Worm (Caenorhabditis elegans) whole organism, late embryonic: ENCODE measurements around the gene apa-2.

Experiments used
- C08G9.2 ChIP-seq: sonication (generic microtip); optimal IDR thresholded peaks from 2 replicates; lab custom pipeline; 2016; ENCODE audit warnings: mild to moderate bottlenecking, missing genetic modification characterization, moderate library complexity, missing compliant biosample characterization
- C38D4.7 ChIP-seq: fragments of 200-800 bp; sonication (Bioruptor generic); optimal IDR thresholded peaks from 2 replicates; lab custom pipeline; 2018; ENCODE audit warnings: mild to moderate bottlenecking, missing genetic modification characterization, moderate library complexity, missing compliant biosample characterization
- F13H6.1 ChIP-seq: sonication (generic microtip); optimal IDR thresholded peaks from 2 replicates; lab custom pipeline; 2016; ENCODE audit warnings: missing genetic modification characterization, missing compliant biosample characterization
- K02D7.2 ChIP-seq: sonication (generic microtip); optimal IDR thresholded peaks from 2 replicates; lab custom pipeline; 2017; ENCODE audit warnings: mild to moderate bottlenecking, missing genetic modification characterization, missing compliant biosample characterization
- K09A11.1 ChIP-seq: sonication (generic microtip); optimal IDR thresholded peaks from 2 replicates; lab custom pipeline; 2017; ENCODE audit warnings: antibody characterized with exemption, mild to moderate bottlenecking, missing genetic modification characterization, missing compliant biosample characterization; ENCODE audit not compliant: insufficient read depth
- T23F11.4 ChIP-seq: fragments of 200-800 bp; sonication (Bioruptor generic); optimal IDR thresholded peaks from 2 replicates; lab custom pipeline; 2018; ENCODE audit warnings: mild to moderate bottlenecking, missing genetic modification characterization, missing compliant biosample characterization
- Y22D7AL.16 ChIP-seq: sonication (generic microtip); optimal IDR thresholded peaks from 2 replicates; lab custom pipeline; 2016; ENCODE audit warnings: missing genetic modification characterization, missing compliant biosample characterization
- ahr-1 ChIP-seq: sonication (generic microtip); optimal IDR thresholded peaks from 2 replicates; lab custom pipeline; 2016; ENCODE audit warnings: missing genetic modification characterization, missing compliant biosample characterization
- ceh-14 ChIP-seq: sonication (generic microtip); optimal IDR thresholded peaks from 2 replicates; lab custom pipeline; 2016; ENCODE audit warnings: missing genotype, missing genetic modification characterization, missing compliant biosample characterization
- ceh-2 ChIP-seq: sonication (generic microtip); optimal IDR thresholded peaks from 2 replicates; lab custom pipeline; 2016; ENCODE audit warnings: missing genotype, missing genetic modification characterization, missing compliant biosample characterization
- ceh-34 ChIP-seq: sonication (generic microtip); optimal IDR thresholded peaks from 2 replicates; lab custom pipeline; 2016; ENCODE audit warnings: mild to moderate bottlenecking, missing genetic modification characterization, missing compliant biosample characterization
- ceh-45 ChIP-seq: fragments of 200-800 bp; sonication (Bioruptor generic); IDR thresholded peaks from 2 replicates; pipeline ENCODE4 v1.3.6; 2022; ENCODE audit warnings: missing genetic modification reagents, missing genetic modification characterization, missing compliant biosample characterization
- ceh-48 ChIP-seq: sonication (generic microtip); optimal IDR thresholded peaks from 2 replicates; lab custom pipeline; 2016; ENCODE audit warnings: missing genetic modification characterization, inconsistent platforms, missing compliant biosample characterization
- ceh-9 ChIP-seq: sonication (generic microtip); optimal IDR thresholded peaks from 2 replicates; lab custom pipeline; 2016; ENCODE audit warnings: mild to moderate bottlenecking, missing genetic modification characterization, inconsistent platforms, missing compliant biosample characterization
- che-1 ChIP-seq: sonication (generic microtip); optimal IDR thresholded peaks from 2 replicates; lab custom pipeline; 2016; ENCODE audit warnings: mild to moderate bottlenecking, missing genetic modification characterization, missing compliant biosample characterization
- elt-2 ChIP-seq: sonication (generic microtip); optimal IDR thresholded peaks from 2 replicates; lab custom pipeline; 2016; ENCODE audit warnings: missing genetic modification reagents, missing genetic modification characterization, missing compliant biosample characterization
- elt-4 ChIP-seq: sonication (generic microtip); optimal IDR thresholded peaks from 2 replicates; lab custom pipeline; 2016; ENCODE audit warnings: missing genetic modification characterization, missing compliant biosample characterization
- eyg-1 ChIP-seq: sonication (generic microtip); optimal IDR thresholded peaks from 2 replicates; lab custom pipeline; 2016; ENCODE audit warnings: missing genotype, missing genetic modification characterization, missing compliant biosample characterization
- fax-1 ChIP-seq: sonication (generic microtip); optimal IDR thresholded peaks from 2 replicates; lab custom pipeline; 2016; ENCODE audit warnings: missing genotype, missing genetic modification characterization, missing compliant biosample characterization
- gmeb-2 ChIP-seq: sonication (generic microtip); optimal IDR thresholded peaks from 2 replicates; lab custom pipeline; 2016; ENCODE audit warnings: missing genetic modification characterization, inconsistent platforms, missing compliant biosample characterization
- hlh-13 ChIP-seq: fragments of 200-800 bp; sonication (Bioruptor generic); optimal IDR thresholded peaks from 2 replicates; lab custom pipeline; 2018; ENCODE audit warnings: mild to moderate bottlenecking, missing genetic modification characterization, missing compliant biosample characterization
- hlh-30 ChIP-seq: sonication (generic microtip); optimal IDR thresholded peaks from 2 replicates; lab custom pipeline; 2017; ENCODE audit warnings: antibody characterized with exemption, missing genetic modification characterization, missing compliant biosample characterization; ENCODE audit not compliant: insufficient read depth
- hlh-8 ChIP-seq: sonication (generic microtip); optimal IDR thresholded peaks from 2 replicates; lab custom pipeline; 2016; ENCODE audit warnings: missing genotype, missing genetic modification characterization, missing compliant biosample characterization
- madf-2 ChIP-seq: sonication (generic microtip); optimal IDR thresholded peaks from 2 replicates; lab custom pipeline; 2017; ENCODE audit warnings: missing genetic modification characterization, missing compliant biosample characterization
- mec-3 ChIP-seq: sonication (generic microtip); optimal IDR thresholded peaks from 2 replicates; lab custom pipeline; 2016; ENCODE audit warnings: borderline replicate concordance, missing genetic modification characterization, missing compliant biosample characterization
- nhr-11 ChIP-seq: fragments of 150-350 bp; optimal IDR thresholded peaks from 2 replicates; lab custom pipeline; 2014; ENCODE audit warnings: missing biosample characterization, missing genetic modification characterization
- odd-2 ChIP-seq: sonication (generic microtip); optimal IDR thresholded peaks from 2 replicates; lab custom pipeline; 2017; ENCODE audit warnings: antibody characterized with exemption, mild to moderate bottlenecking, missing genetic modification characterization, missing compliant biosample characterization
- pat-9 ChIP-seq: fragments of 200-800 bp; sonication (Bioruptor generic); optimal IDR thresholded peaks from 2 replicates; lab custom pipeline; 2018; ENCODE audit warnings: mild to moderate bottlenecking, missing genetic modification characterization, moderate library complexity, missing compliant biosample characterization
- pha-2 ChIP-seq: sonication (generic microtip); optimal IDR thresholded peaks from 2 replicates; lab custom pipeline; 2017; ENCODE audit warnings: mild to moderate bottlenecking, missing genetic modification characterization, missing compliant biosample characterization
- pqm-1 ChIP-seq: sonication (generic microtip); optimal IDR thresholded peaks from 2 replicates; lab custom pipeline; 2016; ENCODE audit warnings: missing genetic modification characterization, missing compliant biosample characterization
- pros-1 ChIP-seq: fragments of 150-350 bp; optimal IDR thresholded peaks from 2 replicates; lab custom pipeline; 2014; ENCODE audit warnings: missing biosample characterization, missing genetic modification reagents, missing genetic modification characterization
- rnt-1 ChIP-seq: sonication (generic microtip); optimal IDR thresholded peaks from 2 replicates; lab custom pipeline; 2016; ENCODE audit warnings: missing genetic modification characterization, missing compliant biosample characterization
- sdc-2 ChIP-seq: sonication (generic microtip); optimal IDR thresholded peaks from 2 replicates; lab custom pipeline; 2016; ENCODE audit warnings: missing genotype, missing genetic modification characterization, missing compliant biosample characterization
- sox-2 ChIP-seq: fragments of 200-800 bp; sonication (Bioruptor generic); IDR thresholded peaks from 2 replicates; pipeline ENCODE4 v1.3.6; 2022; ENCODE audit warnings: missing genetic modification reagents, missing genetic modification characterization, missing compliant biosample characterization
- syd-9 ChIP-seq: sonication (generic microtip); optimal IDR thresholded peaks from 2 replicates; lab custom pipeline; 2016; ENCODE audit warnings: mild to moderate bottlenecking, missing genetic modification characterization, moderate library complexity, missing compliant biosample characterization
- tbx-2 ChIP-seq: sonication (generic microtip); optimal IDR thresholded peaks from 2 replicates; lab custom pipeline; 2016; ENCODE audit warnings: missing genetic modification characterization, missing compliant biosample characterization
- ttx-3 ChIP-seq: sonication (generic microtip); optimal IDR thresholded peaks from 2 replicates; lab custom pipeline; 2016; ENCODE audit warnings: missing genetic modification reagents, missing genetic modification characterization, missing compliant biosample characterization
- unc-3 ChIP-seq, 2 experiments: fragments of 200-800 bp in 1 of 2; sonication (Bioruptor generic) in 1 of 2; sonication (generic microtip) in 1 of 2; conservative IDR thresholded peaks in 1 of 2; optimal IDR thresholded peaks in 1 of 2; 2 replicates each; pipeline versions ENCODE4 v1.3.6 to Lab custom; 2016 to 2022; ENCODE audit warnings: missing compliant biosample characterization in 2 of 2, missing genetic modification characterization in 2 of 2, missing genetic modification reagents in 1 of 2
- unc-42 ChIP-seq: sonication (generic microtip); optimal IDR thresholded peaks from 2 replicates; lab custom pipeline; 2016; ENCODE audit warnings: missing genotype, missing genetic modification characterization, missing compliant biosample characterization
- unc-55 ChIP-seq: sonication (generic microtip); optimal IDR thresholded peaks from 2 replicates; lab custom pipeline; 2017; ENCODE audit warnings: missing biosample characterization, missing genetic modification reagents, missing genetic modification characterization
- unc-86 ChIP-seq: sonication (generic microtip); optimal IDR thresholded peaks from 2 replicates; lab custom pipeline; 2016; ENCODE audit warnings: missing genetic modification characterization, missing compliant biosample characterization
- zip-5 ChIP-seq: sonication (generic microtip); optimal IDR thresholded peaks from 2 replicates; lab custom pipeline; 2016; ENCODE audit warnings: missing genetic modification characterization, missing compliant biosample characterization
- ztf-16 ChIP-seq: sonication (generic microtip); optimal IDR thresholded peaks from 2 replicates; lab custom pipeline; 2017; ENCODE audit warnings: missing genetic modification characterization, missing compliant biosample characterization

The apa-2 gene

ce11 chrX:9361136-9361535, 22.7 kb downstream of the apa-2 start:
- TF ChIP-seq elt-4 (tag; lab: Kevin White, UChicago) (no peak), pha-2 (tag; lab: Kevin White, UChicago) (no peak), Y22D7AL.16 (tag; lab: Kevin White, UChicago) (no peak), unc-42 (peak; percentile 94)

- peak; percentile 25 for TF ChIP-seq elt-2 (tag; lab: Kevin White, UChicago)
- TF ChIP-seq ahr-1, result no peak
- TF ChIP-seq, all 69 proteins: peak for 1
These were observed 25.6 kb downstream of the apa-2 start for ce11 chrX:9364082-9364481.

ce11 chrX:9364501-9364900, 26.0 kb downstream of the apa-2 start, which contains the start of gene pkc-2:
pkc-2 (plus strand) TSS chrX:9364818.
- no peak for TF ChIP-seq hlh-8 (tag; lab: Kevin White, UChicago)
- peak; percentile 48 for TF ChIP-seq unc-42
- no peak for TF ChIP-seq F13H6.1 (tag; lab: Kevin White, UChicago)
- no peak for TF ChIP-seq unc-3 (GFP tag; conservative IDR thresholded peaks at IDR 0.05; lab: Robert Waterston, UW)
- TF ChIP-seq unc-3 (tag; optimal IDR thresholded peaks at IDR 0.05; lab: Kevin White, UChicago), result no peak
- TF ChIP-seq ceh-14 (tag; lab: Kevin White, UChicago), result no peak
- TF ChIP-seq ahr-1, result no peak
- TF ChIP-seq, all 69 proteins: peak for 1

ce11 chrX:9369927-9370326, 31.5 kb downstream of the apa-2 start:
- TF ChIP-seq syd-9 (tag; lab: Kevin White, UChicago), result no peak
- no peak for TF ChIP-seq T23F11.4
- no peak for TF ChIP-seq madf-2 (tag; lab: Kevin White, UChicago)
- no peak for TF ChIP-seq elt-4 (tag; lab: Kevin White, UChicago)
- no peak for TF ChIP-seq ceh-34 (tag; lab: Kevin White, UChicago)
- TF ChIP-seq eyg-1 (tag; lab: Kevin White, UChicago), result no peak
- TF ChIP-seq ceh-48 (tag; lab: Kevin White, UChicago), result no peak
- TF ChIP-seq pros-1 (tag; lab: Kevin White, UChicago), result no peak
- TF ChIP-seq unc-55, result no peak
- no peak for TF ChIP-seq K02D7.2
- TF ChIP-seq C38D4.7 (GFP tag; lab: Kevin White, UChicago), result no peak
- TF ChIP-seq ceh-2 (tag; lab: Kevin White, UChicago), result no peak
- no peak for TF ChIP-seq pat-9 (tag; lab: Kevin White, UChicago)
- TF ChIP-seq fax-1 (tag; lab: Kevin White, UChicago), result no peak
- no peak for TF ChIP-seq ttx-3 (tag; lab: Kevin White, UChicago)
- TF ChIP-seq ceh-45 (GFP tag; lab: Robert Waterston, UW), result no peak
- TF ChIP-seq Y22D7AL.16 (tag; lab: Kevin White, UChicago), result no peak
- no peak for TF ChIP-seq sox-2 (GFP tag; lab: Robert Waterston, UW)

- TF ChIP-seq hlh-13 (GFP tag; lab: Kevin White, UChicago) (no peak), unc-42 (peak; percentile 60), C08G9.2 (tag; lab: Kevin White, UChicago) (no peak)
- TF ChIP-seq, all 69 proteins: peak for 1
These were observed 33.7 kb downstream of the apa-2 start for ce11 chrX:9372221-9372620.

ce11 chrX:9372987-9373386, 34.5 kb downstream of the apa-2 start:
- TF ChIP-seq zip-5 (tag; lab: Kevin White, UChicago) (no peak), elt-4 (tag; lab: Kevin White, UChicago) (no peak), ahr-1 (no peak), unc-55 (no peak), tbx-2 (tag; lab: Kevin White, UChicago) (no peak), unc-86 (tag; lab: Kevin White, UChicago) (no peak), pqm-1 (no peak), nhr-11 (no peak), ceh-34 (tag; lab: Kevin White, UChicago) (peak; percentile 18), K09A11.1 (tag; lab: Kevin White, UChicago) (no peak), rnt-1 (peak; percentile 1), ceh-9 (tag; lab: Kevin White, UChicago) (no peak), ztf-16 (tag; lab: Kevin White, UChicago) (no peak), hlh-30 (tag; lab: Kevin White, UChicago) (no peak), gmeb-2 (tag; lab: Kevin White, UChicago) (peak; percentile 36), mec-3 (tag; lab: Kevin White, UChicago) (no peak), odd-2 (no peak), sdc-2 (tag; lab: Kevin White, UChicago) (peak; percentile 34), che-1 (tag; lab: Kevin White, UChicago) (peak; percentile 35)
